Fruit fly (Drosophila melanogaster) whole organism, embryonic: ENCODE results near the gene QIL1.

Experiments
- Bteb2 ChIP-seq: fragments of 200-800 bp; sonication (Bioruptor generic); optimal IDR thresholded peaks from 2 replicates; lab custom pipeline; 2016; ENCODE audit warnings: missing biosample characterization, missing genetic modification characterization
- CG10267 ChIP-seq: fragments of 200-800 bp; sonication (Bioruptor generic); optimal IDR thresholded peaks from 2 replicates; lab custom pipeline; 2018; ENCODE audit warnings: missing biosample characterization, mild to moderate bottlenecking, missing genetic modification characterization, moderate library complexity
- CG10654 ChIP-seq: fragments of 200-800 bp; sonication (Bioruptor generic); optimal IDR thresholded peaks from 2 replicates; lab custom pipeline; 2016; ENCODE audit warnings: missing biosample characterization, missing genetic modification characterization
- CG12769 ChIP-seq: fragments of 200-800 bp; sonication (Bioruptor generic); optimal IDR thresholded peaks from 2 replicates; lab custom pipeline; 2019; ENCODE audit warnings: missing biosample characterization, mild to moderate bottlenecking, missing genetic modification characterization, moderate library complexity
- CG13424 ChIP-seq: fragments of 200-800 bp; sonication (Bioruptor generic); optimal IDR thresholded peaks from 2 replicates; lab custom pipeline; 2019; ENCODE audit warnings: missing biosample characterization, mild to moderate bottlenecking, missing genetic modification characterization, moderate library complexity
- CG13775 ChIP-seq: fragments of 200-800 bp; sonication (Bioruptor generic); optimal IDR thresholded peaks from 3 replicates; lab custom pipeline; 2017; ENCODE audit warnings: missing biosample characterization, mild to moderate bottlenecking, missing genetic modification characterization
- CG14667 ChIP-seq: fragments of 200-800 bp; sonication (Bioruptor generic); IDR thresholded peaks from 2 replicates; pipeline ENCODE4 v1.3.6; 2022; ENCODE audit warnings: missing biosample characterization, missing genetic modification characterization
- CG1603 ChIP-seq: fragments of 200-800 bp; sonication (Bioruptor generic); optimal IDR thresholded peaks from 2 replicates; lab custom pipeline; 2019; ENCODE audit warnings: missing biosample characterization, mild to moderate bottlenecking, missing genetic modification characterization, moderate library complexity
- CG16815 ChIP-seq: fragments of 200-800 bp; sonication (Bioruptor generic); optimal IDR thresholded peaks from 3 replicates; lab custom pipeline; 2017; ENCODE audit warnings: missing biosample characterization, mild to moderate bottlenecking, missing genetic modification characterization
- CG17328 ChIP-seq: fragments of 200-800 bp; sonication (Bioruptor generic); IDR thresholded peaks from 2 replicates; pipeline ENCODE4 v1.3.6; 2022; ENCODE audit warnings: missing biosample characterization, missing genetic modification characterization
- CG18599 ChIP-seq: fragments of 200-800 bp; sonication (Bioruptor generic); optimal IDR thresholded peaks from 3 replicates; lab custom pipeline; 2017; ENCODE audit warnings: missing biosample characterization, missing genetic modification characterization, mild to moderate bottlenecking, moderate library complexity, missing genetic modification reagents
- CG2120 ChIP-seq: fragments of 200-800 bp; sonication (Bioruptor generic); optimal IDR thresholded peaks from 3 replicates; lab custom pipeline; 2016; ENCODE audit warnings: missing biosample characterization, missing genetic modification characterization
- CG2875 ChIP-seq: fragments of 200-800 bp; sonication (Bioruptor generic); optimal IDR thresholded peaks from 2 replicates; lab custom pipeline; 2017; ENCODE audit warnings: missing biosample characterization, mild to moderate bottlenecking, missing genetic modification characterization, missing genetic modification reagents
- CG30403 ChIP-seq: fragments of 200-800 bp; sonication (Bioruptor generic); optimal IDR thresholded peaks from 3 replicates; lab custom pipeline; 2016; ENCODE audit warnings: missing biosample characterization, missing genetic modification characterization
- CG32767 ChIP-seq: fragments of 200-800 bp; sonication (Bioruptor generic); IDR thresholded peaks from 2 replicates; pipeline ENCODE4 v1.3.6; 2022; ENCODE audit warnings: missing biosample characterization, missing genetic modification characterization
- CG8924 ChIP-seq: fragments of 200-800 bp; optimal IDR thresholded peaks from 3 replicates; lab custom pipeline; 2019; ENCODE audit warnings: missing biosample characterization, mild to moderate bottlenecking, missing genetic modification characterization, moderate library complexity
- CkIIα-i1 ChIP-seq: fragments of 200-800 bp; sonication (Bioruptor generic); IDR thresholded peaks from 2 replicates; pipeline ENCODE4 v1.3.6; 2022; ENCODE audit warnings: missing biosample characterization, missing genetic modification characterization
- D19B ChIP-seq: fragments of 200-800 bp; sonication (Bioruptor generic); optimal IDR thresholded peaks from 2 replicates; lab custom pipeline; 2017; ENCODE audit warnings: missing biosample characterization, mild to moderate bottlenecking, missing genetic modification characterization
- Dfd ChIP-seq, 2 experiments: fragments of >200 bp; optimal IDR thresholded peaks; 2 replicates each; lab custom pipeline; 2017; ENCODE audit warnings: missing biosample characterization in 2 of 2, missing genetic modification characterization in 2 of 2
- Jarid2 ChIP-seq: fragments of 200-800 bp; sonication (Bioruptor generic); optimal IDR thresholded peaks from 3 replicates; lab custom pipeline; 2017; ENCODE audit warnings: mild to moderate bottlenecking, missing biosample characterization, missing genetic modification reagents, missing genetic modification characterization
- MTF-1 ChIP-seq: fragments of 200-800 bp; sonication (Bioruptor generic); optimal IDR thresholded peaks from 2 replicates; lab custom pipeline; 2018; ENCODE audit warnings: missing biosample characterization, mild to moderate bottlenecking, missing genetic modification characterization, borderline replicate concordance
- Meics ChIP-seq: fragments of 200-800 bp; sonication (Bioruptor generic); optimal IDR thresholded peaks from 2 replicates; lab custom pipeline; 2017; ENCODE audit warnings: missing biosample characterization, mild to moderate bottlenecking, missing genetic modification characterization
- Myb ChIP-seq: fragments of 200-800 bp; sonication (Bioruptor generic); optimal IDR thresholded peaks from 2 replicates; lab custom pipeline; 2016; ENCODE audit warnings: missing biosample characterization, missing genetic modification characterization
- TFAM ChIP-seq: fragments of 200-800 bp; sonication (Bioruptor generic); optimal IDR thresholded peaks from 2 replicates; lab custom pipeline; 2017; ENCODE audit warnings: missing biosample characterization, missing genetic modification characterization, inconsistent platforms
- Xbp1 ChIP-seq: fragments of 200-800 bp; sonication (Bioruptor generic); optimal IDR thresholded peaks from 3 replicates; lab custom pipeline; 2016; ENCODE audit warnings: missing biosample characterization, mild to moderate bottlenecking, missing genetic modification characterization
- ab ChIP-seq: fragments of 200-800 bp; sonication (Bioruptor generic); optimal IDR thresholded peaks from 2 replicates; lab custom pipeline; 2016; ENCODE audit warnings: missing biosample characterization, missing genetic modification characterization
- aop ChIP-seq: fragments of 200-800 bp; sonication (Bioruptor generic); IDR thresholded peaks from 2 replicates; pipeline ENCODE4 v1.3.6; 2022; ENCODE audit warnings: missing biosample characterization, missing genetic modification characterization
- cato ChIP-seq: fragments of 200-800 bp; sonication (Bioruptor generic); optimal IDR thresholded peaks from 2 replicates; lab custom pipeline; 2016; ENCODE audit warnings: missing biosample characterization, missing genetic modification characterization, borderline replicate concordance
- cg ChIP-seq: fragments of 200-800 bp; sonication (Bioruptor generic); optimal IDR thresholded peaks from 3 replicates; lab custom pipeline; 2019; ENCODE audit warnings: missing biosample characterization, mild to moderate bottlenecking, missing genetic modification characterization, moderate library complexity
- crp ChIP-seq, 2 experiments: fragments of 200-800 bp; sonication (Bioruptor generic); optimal IDR thresholded peaks; 2 replicates in 1 of 2; 3 replicates in 1 of 2; lab custom pipeline; 2017; ENCODE audit warnings: missing biosample characterization in 2 of 2, missing genetic modification characterization in 2 of 2, mild to moderate bottlenecking in 1 of 2, moderate library complexity in 1 of 2
- danr ChIP-seq: fragments of 200-800 bp; sonication (Bioruptor generic); IDR thresholded peaks from 2 replicates; pipeline ENCODE4 v1.3.6; 2022; ENCODE audit warnings: missing biosample characterization, missing genetic modification characterization
- dm ChIP-seq: fragments of 200-800 bp; sonication (Bioruptor generic); optimal IDR thresholded peaks from 3 replicates; lab custom pipeline; 2016; ENCODE audit warnings: missing biosample characterization, missing genetic modification characterization
- eve ChIP-seq, 2 experiments: fragments of >200 bp; optimal IDR thresholded peaks; 2 replicates each; lab custom pipeline; 2017; ENCODE audit warnings: missing biosample characterization in 2 of 2, missing genetic modification characterization in 2 of 2
- eyg ChIP-seq: fragments of 200-800 bp; sonication (Bioruptor generic); optimal IDR thresholded peaks from 3 replicates; lab custom pipeline; 2016; ENCODE audit warnings: missing biosample characterization, missing genetic modification characterization
- fru ChIP-seq: fragments of >200 bp; optimal IDR thresholded peaks from 2 replicates; lab custom pipeline; 2017
- jing ChIP-seq: fragments of 200-800 bp; sonication (Bioruptor generic); optimal IDR thresholded peaks from 2 replicates; lab custom pipeline; 2018; ENCODE audit warnings: missing biosample characterization, mild to moderate bottlenecking, missing genetic modification characterization
- klu ChIP-seq: fragments of 200-800 bp; sonication (Bioruptor generic); IDR thresholded peaks from 2 replicates; pipeline ENCODE4 v1.3.6; 2022; ENCODE audit warnings: missing biosample characterization, missing genetic modification characterization
- lilli ChIP-seq: fragments of 200-800 bp; sonication (Bioruptor generic); optimal IDR thresholded peaks from 3 replicates; lab custom pipeline; 2016; ENCODE audit warnings: missing biosample characterization, missing genetic modification characterization
- nerfin-1 ChIP-seq: fragments of 200-800 bp; sonication (Bioruptor generic); optimal IDR thresholded peaks from 3 replicates; lab custom pipeline; 2019; ENCODE audit warnings: missing biosample characterization, mild to moderate bottlenecking, missing genetic modification characterization, moderate library complexity
- phol ChIP-seq: fragments of 200-800 bp; sonication (Bioruptor generic); optimal IDR thresholded peaks from 3 replicates; lab custom pipeline; 2018; ENCODE audit warnings: missing biosample characterization, mild to moderate bottlenecking, missing genetic modification characterization, moderate library complexity
- pum ChIP-seq: fragments of 200-800 bp; sonication (Bioruptor generic); optimal IDR thresholded peaks from 2 replicates; lab custom pipeline; 2016; ENCODE audit warnings: missing biosample characterization, missing genetic modification characterization
- ranshi ChIP-seq: fragments of 200-800 bp; sonication (Bioruptor generic); IDR thresholded peaks from 2 replicates; pipeline ENCODE4 v1.3.6; 2022; ENCODE audit warnings: missing biosample characterization, missing genetic modification characterization
- repo ChIP-seq: fragments of 200-800 bp; sonication (Bioruptor generic); optimal IDR thresholded peaks from 2 replicates; lab custom pipeline; 2016; ENCODE audit warnings: missing biosample characterization, missing genetic modification characterization
- row ChIP-seq: fragments of 200-800 bp; sonication (Bioruptor generic); IDR thresholded peaks from 3 replicates; pipeline ENCODE4 v1.3.6; 2022; ENCODE audit warnings: missing biosample characterization, missing genetic modification characterization
- sd ChIP-seq: fragments of 200-800 bp; sonication (Bioruptor generic); optimal IDR thresholded peaks from 3 replicates; lab custom pipeline; 2018; ENCODE audit warnings: missing biosample characterization, mild to moderate bottlenecking, missing genetic modification characterization, moderate library complexity
- sima ChIP-seq: fragments of 200-800 bp; sonication (Bioruptor generic); optimal IDR thresholded peaks from 2 replicates; lab custom pipeline; 2016; ENCODE audit warnings: missing biosample characterization, missing genetic modification characterization
- stc ChIP-seq: fragments of 200-800 bp; sonication (Bioruptor generic); IDR thresholded peaks from 2 replicates; pipeline ENCODE4 v1.3.6; 2022; ENCODE audit warnings: missing biosample characterization, missing genetic modification characterization
- tgo ChIP-seq: fragments of 200-800 bp; sonication (Bioruptor generic); IDR thresholded peaks from 3 replicates; pipeline ENCODE4 v1.3.6; 2022; ENCODE audit warnings: missing biosample characterization, missing genetic modification characterization
- tna ChIP-seq: fragments of 200-800 bp; sonication (Bioruptor generic); IDR thresholded peaks from 2 replicates; pipeline ENCODE4 v1.3.6; 2022; ENCODE audit warnings: missing biosample characterization, missing genetic modification characterization; ENCODE audit not compliant: partially characterized antibody
- zen ChIP-seq: fragments of 200-800 bp; sonication (Bioruptor generic); optimal IDR thresholded peaks from 3 replicates; lab custom pipeline; 2018; ENCODE audit warnings: missing biosample characterization, mild to moderate bottlenecking, missing genetic modification characterization, moderate library complexity

QIL1 gene

dm6 chr3L:17425132-17425713, 40.5 kb upstream of the QIL1 start, which contains the start of the genes Sec3 and COX7B (continued):
- no peak for TF ChIP-seq eyg (GFP tag; lab: Kevin White, UChicago)
- TF ChIP-seq zen (tag; lab: Kevin White, UChicago), result peak; percentile 76
- no peak for TF ChIP-seq CkIIα-i1 (GFP tag; lab: Robert Waterston, UW)
- peak; percentile 78 for TF ChIP-seq CG30403 (GFP tag; lab: Kevin White, UChicago)
- TF ChIP-seq CG2120 (GFP tag; lab: Kevin White, UChicago), result peak; percentile 83
- peak; percentile 81 for TF ChIP-seq CG13424
- TF ChIP-seq CG13775 (GFP tag; lab: Kevin White, UChicago), result peak; percentile 67
- TF ChIP-seq TFAM, result no peak
- TF ChIP-seq CG8924, result peak; percentile 69
- TF ChIP-seq pum (GFP tag; lab: Kevin White, UChicago), result peak; percentile 58
- peak; percentile 53 for TF ChIP-seq Bteb2 (GFP tag; lab: Kevin White, UChicago)
- TF ChIP-seq D19B (GFP tag; lab: Kevin White, UChicago), result peak; percentile 36
- peak; percentile 93 for TF ChIP-seq row
- TF ChIP-seq sima (GFP tag; lab: Kevin White, UChicago), result no peak
- no peak for TF ChIP-seq CG14667 (GFP tag; lab: Robert Waterston, UW)
- TF ChIP-seq CG10654, result peak; percentile 43
- TF ChIP-seq eve (GFP tag; optimal IDR thresholded peaks at IDR 0.05; lab: Kevin White, UChicago), result no peak
- TF ChIP-seq tgo (GFP tag; lab: Robert Waterston, UW), result peak; percentile 64; the same call in 2 of the 3 replicates
- no peak for TF ChIP-seq ab (GFP tag; lab: Kevin White, UChicago)
- peak; percentile 17; the same call in 1 of the 2 replicates for TF ChIP-seq klu (GFP tag; lab: Robert Waterston, UW)
- no peak for TF ChIP-seq cg (GFP tag; lab: Kevin White, UChicago)
- TF ChIP-seq cato, result peak; percentile 32
- TF ChIP-seq CG10267 (tag; lab: Kevin White, UChicago), result peak; percentile 70
- TF ChIP-seq MTF-1, result no peak
- peak; percentile 82 for TF ChIP-seq CG1603 (tag; lab: Kevin White, UChicago)
- TF ChIP-seq aop, result no peak
- no peak for TF ChIP-seq CG32767 (GFP tag; lab: Robert Waterston, UW)
- no peak for TF ChIP-seq jing
- TF ChIP-seq phol, result peak; percentile 78
- peak; percentile 76 for TF ChIP-seq Xbp1 (GFP tag; lab: Kevin White, UChicago)
- TF ChIP-seq lilli (GFP tag; lab: Kevin White, UChicago), result peak; percentile 82
- no peak for TF ChIP-seq CG17328
- no peak for TF ChIP-seq stc (GFP tag; lab: Robert Waterston, UW)
- peak; percentile 28 for TF ChIP-seq Myb (GFP tag; lab: Kevin White, UChicago)
- TF ChIP-seq fru (lab: Kevin White, UChicago), result no peak
- TF ChIP-seq crp (GFP tag; optimal IDR thresholded peaks at IDR 0.05; lab: Kevin White, UChicago), result peak; percentile 51 to 95
- TF ChIP-seq CG18599 (GFP tag; lab: Kevin White, UChicago), result peak; percentile 63
- peak; percentile 84 for TF ChIP-seq CG12769
- TF ChIP-seq tna, result peak; percentile 75
- TF ChIP-seq sd (tag; lab: Kevin White, UChicago), result peak; percentile 48
- no peak for TF ChIP-seq Jarid2 (GFP tag; lab: Kevin White, UChicago)
- peak; percentile 50 for TF ChIP-seq Meics (GFP tag; lab: Kevin White, UChicago)
- TF ChIP-seq danr (GFP tag; lab: Robert Waterston, UW), result no peak
- TF ChIP-seq CG16815, result peak; percentile 26
- TF ChIP-seq repo (GFP tag; lab: Kevin White, UChicago), result no peak
- no peak for TF ChIP-seq CG2875
- TF ChIP-seq Dfd (GFP tag; optimal IDR thresholded peaks at IDR 0.05; lab: Kevin White, UChicago), result no peak
- TF ChIP-seq ranshi (GFP tag; lab: Robert Waterston, UW), result 0 out of 2 replicates have a peak, but pooled peaks have one; percentile 33
- TF ChIP-seq dm (GFP tag; lab: Kevin White, UChicago), result peak; percentile 46
- peak; percentile 55 for TF ChIP-seq nerfin-1 (tag; lab: Kevin White, UChicago)
